Worm (Caenorhabditis elegans): ENCODE measurements around the gene dmsr-5.

The dmsr-5 gene

DNA sequence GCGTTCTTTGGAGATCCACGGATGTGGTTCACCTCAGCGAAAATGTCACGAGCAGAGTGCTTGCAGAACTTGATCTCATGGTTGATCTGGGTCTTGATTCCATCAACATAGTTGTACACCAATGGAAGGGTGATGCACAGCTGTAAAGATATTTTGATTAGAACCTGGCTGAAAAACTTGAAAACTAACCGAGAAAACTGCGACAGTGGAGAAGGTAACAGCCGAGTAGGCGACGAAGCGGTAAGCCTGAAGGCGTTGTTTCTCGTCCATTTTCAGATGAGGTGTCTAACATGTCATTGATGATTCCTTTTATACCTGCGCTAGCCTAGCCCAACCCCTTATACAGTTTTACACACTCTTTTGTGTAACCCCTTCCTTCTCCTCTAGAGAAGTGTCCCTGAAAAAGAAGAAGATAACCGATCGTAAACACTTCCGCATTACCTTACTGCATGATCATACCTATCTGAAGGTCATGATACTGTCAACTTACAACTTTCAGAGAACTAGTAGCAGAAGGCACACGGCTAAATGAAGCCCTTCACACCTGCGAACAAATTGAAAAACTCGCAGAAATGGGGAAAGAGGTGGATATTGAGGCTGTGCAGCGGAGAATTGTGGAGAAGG lies 7.4 kb downstream of the dmsr-5 start, which contains the start of gene col-94:
TSS of gene col-94 (minus strand) at position 313 of the 624 bp plus-strand sequence.
- no peak for TF ChIP-seq nhr-237 (tag; optimal IDR thresholded peaks at IDR 0.05)
- no peak for TF ChIP-seq elt-1 (tag; optimal IDR thresholded peaks at IDR 0.05; ENCODE audit: borderline replicate concordance, insufficient read depth)
- TF ChIP-seq lsy-2 (tag; optimal IDR thresholded peaks at IDR 0.05), result no peak
- TF ChIP-seq ceh-39 (tag; optimal IDR thresholded peaks at IDR 0.05), result no peak
- TF ChIP-seq ceh-43 (GFP tag; optimal IDR thresholded peaks at IDR 0.05), result no peak
- TF ChIP-seq pha-4 (tag; optimal IDR thresholded peaks at IDR 0.05), result no peak
- no peak for TF ChIP-seq tbx-8 (GFP tag; optimal IDR thresholded peaks at IDR 0.05)
- no peak for TF ChIP-seq nhr-12 (tag; optimal IDR thresholded peaks at IDR 0.05)
- no peak for TF ChIP-seq unc-120 (tag; optimal IDR thresholded peaks at IDR 0.05; ENCODE audit: poor library complexity, severe bottlenecking)
- no peak for TF ChIP-seq mep-1 (tag; optimal IDR thresholded peaks at IDR 0.05)
- TF ChIP-seq nhr-2 (tag; optimal IDR thresholded peaks at IDR 0.05), result no peak
- TF ChIP-seq zip-8 (tag; optimal IDR thresholded peaks at IDR 0.05), result no peak
- TF ChIP-seq flh-1 (GFP tag; optimal IDR thresholded peaks at IDR 0.05), result no peak
- no peak for TF ChIP-seq cnd-1 (tag; optimal IDR thresholded peaks at IDR 0.05)
- TF ChIP-seq sptf-1 (tag; optimal IDR thresholded peaks at IDR 0.05), result no peak
- TF ChIP-seq mab-5 (tag; optimal IDR thresholded peaks at IDR 0.05), result no peak
- no peak for TF ChIP-seq blmp-1 (tag; optimal IDR thresholded peaks at IDR 0.05)
- no peak for TF ChIP-seq unc-39 (tag; optimal IDR thresholded peaks at IDR 0.05)

DNA sequence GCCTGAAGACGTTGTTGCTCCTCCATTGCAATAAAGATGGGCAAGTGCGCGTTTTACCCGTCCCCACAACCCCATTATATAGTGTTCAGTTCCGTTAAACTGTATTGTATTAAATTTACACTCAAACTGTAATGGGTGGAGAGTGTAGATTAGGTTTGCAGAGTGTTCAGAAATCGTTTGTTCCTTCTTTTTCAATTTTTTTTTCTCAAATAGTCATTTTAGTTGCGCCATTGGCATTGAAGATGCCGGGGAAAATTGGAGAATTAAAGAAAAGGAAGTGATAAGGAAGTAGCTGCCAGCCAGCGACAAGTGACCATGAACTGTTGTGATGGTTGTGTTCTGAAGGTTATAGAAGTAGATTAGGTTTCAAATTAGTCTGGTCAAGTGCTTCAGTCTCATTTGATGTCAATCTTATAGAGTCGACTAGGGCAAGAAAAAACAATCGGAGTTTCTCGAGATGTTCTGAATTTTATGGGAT lies 9.5 kb downstream of the dmsr-5 start, which contains the start of gene col-93:
TSS of gene col-93 (minus strand) at position 51 of the 478 bp plus-strand sequence.
- TF ChIP-seq ceh-43 (GFP tag; optimal IDR thresholded peaks at IDR 0.05), result no peak

DNA sequence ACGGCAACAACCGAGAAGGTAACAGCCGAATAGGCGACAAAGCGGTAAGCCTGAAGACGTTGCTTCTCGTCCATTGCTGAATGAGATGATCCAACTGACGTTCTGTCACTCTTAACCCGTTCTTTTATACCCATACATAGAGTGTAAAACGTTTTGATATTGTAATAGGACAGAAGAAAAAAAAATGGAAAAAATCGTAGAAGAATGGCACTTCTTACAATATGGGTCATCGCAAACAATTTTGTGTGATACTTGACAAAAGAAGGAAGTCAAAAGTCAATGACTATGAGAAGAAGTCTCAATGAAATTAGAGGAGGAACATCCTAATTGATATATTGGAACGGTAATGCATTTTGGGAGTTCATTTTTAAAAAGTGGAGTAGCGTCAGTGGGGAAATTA lies 11.9 kb downstream of the dmsr-5 start, which contains the start of gene col-92:
TSS of gene col-92 (minus strand) at position 101 of the 400 bp plus-strand sequence.
- no peak for TF ChIP-seq lsy-2 (tag; optimal IDR thresholded peaks at IDR 0.05)
- no peak for TF ChIP-seq nhr-237 (tag; optimal IDR thresholded peaks at IDR 0.05)
- TF ChIP-seq ham-2 (GFP tag; optimal IDR thresholded peaks at IDR 0.05), result no peak

DNA sequence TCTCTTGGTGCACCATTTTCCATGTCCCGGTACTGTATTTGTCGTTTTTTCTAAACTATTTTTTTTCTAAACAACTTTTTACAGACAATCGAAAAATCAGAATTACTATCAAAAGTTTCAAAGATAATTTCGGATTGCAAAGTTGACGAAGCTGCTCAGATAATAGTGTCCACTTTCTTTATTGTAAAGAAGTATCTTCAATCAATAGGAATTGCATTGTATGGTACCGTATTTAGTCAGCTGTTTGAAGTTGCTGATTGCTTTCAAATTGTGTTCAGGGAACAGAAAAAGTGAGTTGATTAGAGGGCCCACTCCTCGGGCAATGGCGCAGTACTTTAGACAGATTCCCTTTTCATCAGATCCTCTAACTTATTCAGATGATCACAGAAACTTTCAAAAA lies 13.5 kb downstream of the dmsr-5 start:
- TF ChIP-seq ham-2 (GFP tag; optimal IDR thresholded peaks at IDR 0.05) (no peak), unc-39 (tag; optimal IDR thresholded peaks at IDR 0.05) (no peak), mls-2 (tag; optimal IDR thresholded peaks at IDR 0.05) (no peak), nhr-2 (tag; optimal IDR thresholded peaks at IDR 0.05) (no peak), lin-32 (GFP tag; optimal IDR thresholded peaks at IDR 0.05) (no peak), mep-1 (tag; optimal IDR thresholded peaks at IDR 0.05) (no peak), tbx-8 (GFP tag; optimal IDR thresholded peaks at IDR 0.05) (no peak), nhr-76 (tag; optimal IDR thresholded peaks at IDR 0.05) (no peak), elt-3 (tag; optimal IDR thresholded peaks at IDR 0.05) (no peak), ceh-43 (GFP tag; optimal IDR thresholded peaks at IDR 0.05) (no peak), lsy-2 (tag; optimal IDR thresholded peaks at IDR 0.05) (no peak)

DNA sequence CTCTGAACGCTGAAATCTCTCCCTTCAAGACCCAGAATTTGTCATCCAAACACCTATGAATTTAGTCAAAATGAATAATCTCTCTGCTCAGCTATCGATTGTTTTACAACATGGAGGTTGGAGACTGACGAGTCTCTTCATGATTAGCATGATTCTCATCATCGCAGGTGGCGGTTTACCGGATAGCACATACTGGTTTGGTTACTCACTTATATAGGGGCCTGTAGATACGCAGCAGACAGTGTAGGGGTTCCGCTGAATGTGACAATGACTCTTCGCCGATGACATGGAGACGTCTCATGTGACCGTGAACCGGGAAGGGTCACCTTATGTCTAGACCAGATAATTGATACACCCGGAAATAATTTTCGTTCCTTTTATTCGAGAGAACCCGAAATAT lies 18.5 kb downstream of the dmsr-5 start:
- TF ChIP-seq snpc-4 (tag; optimal IDR thresholded peaks at IDR 0.05), result no peak
- no peak for TF ChIP-seq unc-62 (GFP tag; optimal IDR thresholded peaks at IDR 0.05)
- no peak for TF ChIP-seq ztf-11 (tag; optimal IDR thresholded peaks at IDR 0.05)
- TF ChIP-seq pha-4 (tag; optimal IDR thresholded peaks at IDR 0.05), result no peak
- no peak for TF ChIP-seq ceh-43 (GFP tag; optimal IDR thresholded peaks at IDR 0.05)
- no peak for TF ChIP-seq nhr-76 (tag; optimal IDR thresholded peaks at IDR 0.05)
- no peak for TF ChIP-seq tbx-8 (GFP tag; optimal IDR thresholded peaks at IDR 0.05)
- no peak for TF ChIP-seq nhr-28 (tag; optimal IDR thresholded peaks at IDR 0.05)
- TF ChIP-seq ceh-39 (tag; optimal IDR thresholded peaks at IDR 0.05), result no peak
- no peak for TF ChIP-seq lin-13 (tag; optimal IDR thresholded peaks at IDR 0.05)
- TF ChIP-seq nhr-237 (tag; optimal IDR thresholded peaks at IDR 0.05), result no peak
- no peak for TF ChIP-seq blmp-1 (tag; optimal IDR thresholded peaks at IDR 0.05)
- no peak for TF ChIP-seq unc-39 (tag; optimal IDR thresholded peaks at IDR 0.05)
- no peak for TF ChIP-seq lsy-2 (tag; optimal IDR thresholded peaks at IDR 0.05)
- TF ChIP-seq flh-1 (GFP tag; optimal IDR thresholded peaks at IDR 0.05), result no peak
- no peak for TF ChIP-seq nhr-12 (tag; optimal IDR thresholded peaks at IDR 0.05)
- TF ChIP-seq mls-2 (tag; optimal IDR thresholded peaks at IDR 0.05), result no peak
- TF ChIP-seq elt-3 (tag; optimal IDR thresholded peaks at IDR 0.05), result no peak
- TF ChIP-seq sem-2 (GFP tag; optimal IDR thresholded peaks at IDR 0.05), result no peak

All from whole organism, mixed stage, embryonic.